Worm (Caenorhabditis elegans) whole organism, L4 larva: ENCODE data around the gene B0507.7.

ENCODE experiments used
- F10B5.3 ChIP-seq: sonication (generic microtip); optimal IDR thresholded peaks from 2 replicates; lab custom pipeline; 2016; ENCODE audit warnings: mild to moderate bottlenecking, missing genetic modification characterization, missing compliant biosample characterization
- F26F4.8 ChIP-seq: fragments of 200-800 bp; sonication (Bioruptor generic); conservative IDR thresholded peaks from 2 replicates; pipeline ENCODE4 v1.3.6; 2022; ENCODE audit warnings: missing genetic modification characterization, missing compliant biosample characterization
- T26A8.4 ChIP-seq: fragments of 200-800 bp; sonication (Bioruptor generic); IDR thresholded peaks from 2 replicates; pipeline ENCODE4 v1.3.6; 2022; ENCODE audit warnings: missing genetic modification characterization, missing compliant biosample characterization
- Y5F2A.4 ChIP-seq: fragments of 200-800 bp; sonication (Bioruptor generic); optimal IDR thresholded peaks from 2 replicates; lab custom pipeline; 2018; ENCODE audit warnings: mild to moderate bottlenecking, missing genetic modification characterization, missing compliant biosample characterization
- Y75B8A.6 ChIP-seq: fragments of 200-800 bp; sonication (Bioruptor generic); IDR thresholded peaks from 2 replicates; pipeline ENCODE4 v1.3.6; 2022; ENCODE audit warnings: missing genetic modification reagents, missing genetic modification characterization, missing compliant biosample characterization
- ZK337.2 ChIP-seq: fragments of 200-800 bp; sonication (Bioruptor generic); IDR thresholded peaks from 2 replicates; pipeline ENCODE4 v1.3.6; 2022; ENCODE audit warnings: missing genetic modification reagents, missing genetic modification characterization, missing compliant biosample characterization
- ZK546.5 ChIP-seq, 2 experiments: sonication (generic microtip); optimal IDR thresholded peaks; 2 replicates each; lab custom pipeline; 2017; ENCODE audit warnings: missing biosample characterization in 2 of 2, missing genetic modification characterization in 2 of 2
- aha-1 ChIP-seq: fragments of 150-350 bp; peaks from one replicate; lab custom pipeline; 2014; ENCODE audit warnings: missing biosample characterization, missing genetic modification characterization
- ama-1 ChIP-seq: fragments of 150-350 bp; optimal IDR thresholded peaks from 2 replicates; lab custom pipeline; 2014; ENCODE audit warnings: inconsistent platforms, mixed read lengths
- attf-4 ChIP-seq: sonication (generic microtip); optimal IDR thresholded peaks from 3 replicates; lab custom pipeline; 2017; ENCODE audit warnings: missing biosample characterization, missing genetic modification characterization
- ceh-32 ChIP-seq: sonication (generic microtip); optimal IDR thresholded peaks from 2 replicates; lab custom pipeline; 2016; ENCODE audit warnings: mild to moderate bottlenecking, missing genetic modification characterization, missing compliant biosample characterization; ENCODE audit not compliant: poor library complexity
- ceh-44 ChIP-seq: fragments of 200-800 bp; sonication (Bioruptor generic); IDR thresholded peaks from 2 replicates; pipeline ENCODE4 v1.3.6; 2022; ENCODE audit warnings: missing genetic modification reagents, missing genetic modification characterization, missing compliant biosample characterization
- ceh-62 ChIP-seq: sonication (generic microtip); optimal IDR thresholded peaks from 2 replicates; lab custom pipeline; 2017; ENCODE audit warnings: missing biosample characterization, missing genetic modification characterization
- daf-12 ChIP-seq: fragments of 150-350 bp; optimal IDR thresholded peaks from 2 replicates; lab custom pipeline; 2014; ENCODE audit warnings: missing biosample characterization, missing genetic modification reagents, missing genetic modification characterization
- daf-16 ChIP-seq, 3 experiments: sonication (generic microtip); optimal IDR thresholded peaks; 2 replicates each; lab custom pipeline; 2016 to 2017; ENCODE audit warnings: missing genetic modification characterization in 3 of 3, missing genetic modification reagents in 3 of 3, mild to moderate bottlenecking in 2 of 3, missing compliant biosample characterization in 2 of 3, missing biosample characterization in 1 of 3, moderate library complexity in 1 of 3
- daf-19 ChIP-seq: fragments of 200-800 bp; sonication (Bioruptor generic); conservative IDR thresholded peaks from 2 replicates; pipeline ENCODE4 v1.3.6; 2022; ENCODE audit warnings: missing genetic modification characterization, missing compliant biosample characterization
- dmd-6 ChIP-seq: fragments of 200-800 bp; sonication (Bioruptor generic); IDR thresholded peaks from 2 replicates; pipeline ENCODE4 v1.3.6; 2022; ENCODE audit warnings: missing genetic modification reagents, missing genetic modification characterization, missing compliant biosample characterization
- dmd-9 ChIP-seq: fragments of 200-800 bp; sonication (Bioruptor generic); IDR thresholded peaks from 2 replicates; pipeline ENCODE4 v1.3.6; 2022; ENCODE audit warnings: missing genetic modification reagents, missing genetic modification characterization, missing compliant biosample characterization
- dve-1 ChIP-seq: sonication (generic microtip); optimal IDR thresholded peaks from 2 replicates; lab custom pipeline; 2017; ENCODE audit warnings: antibody characterized with exemption, mild to moderate bottlenecking, missing genetic modification characterization, missing compliant biosample characterization; ENCODE audit not compliant: insufficient read depth
- egl-27 ChIP-seq: sonication (generic microtip); optimal IDR thresholded peaks from 3 replicates; lab custom pipeline; 2017; ENCODE audit warnings: missing biosample characterization, missing genetic modification reagents, missing genetic modification characterization
- gei-8 ChIP-seq: fragments of 200-800 bp; sonication (Bioruptor generic); optimal IDR thresholded peaks from 2 replicates; lab custom pipeline; 2018; ENCODE audit warnings: mild to moderate bottlenecking, missing genetic modification characterization, missing compliant biosample characterization
- hlh-11 ChIP-seq: fragments of 200-800 bp; sonication (Bioruptor generic); optimal IDR thresholded peaks from 2 replicates; lab custom pipeline; 2018; ENCODE audit warnings: mild to moderate bottlenecking, missing genetic modification characterization, missing compliant biosample characterization
- hlh-30 ChIP-seq: sonication (generic microtip); optimal IDR thresholded peaks from 2 replicates; lab custom pipeline; 2017; ENCODE audit warnings: antibody characterized with exemption, mild to moderate bottlenecking, missing genetic modification characterization, missing compliant biosample characterization; ENCODE audit not compliant: insufficient read depth
- hmg-1.1 ChIP-seq: fragments of 200-800 bp; sonication (Bioruptor generic); IDR thresholded peaks from 2 replicates; pipeline ENCODE4 v1.3.6; 2022; ENCODE audit warnings: missing genetic modification reagents, missing genetic modification characterization, missing compliant biosample characterization
- jun-1 ChIP-seq: fragments of 150-350 bp; optimal IDR thresholded peaks from 2 replicates; lab custom pipeline; 2014; ENCODE audit warnings: missing biosample characterization, missing genetic modification reagents, missing genetic modification characterization
- lim-7 ChIP-seq: fragments of 200-800 bp; sonication (Bioruptor generic); IDR thresholded peaks from 2 replicates; pipeline ENCODE4 v1.3.6; 2022; ENCODE audit warnings: missing genetic modification characterization, missing compliant biosample characterization
- lin-1 ChIP-seq: fragments of 200-800 bp; sonication (Bioruptor generic); IDR thresholded peaks from 2 replicates; pipeline ENCODE4 v1.3.6; 2022; ENCODE audit warnings: missing genetic modification reagents, missing genetic modification characterization, missing compliant biosample characterization
- lin-38 ChIP-seq: fragments of 200-800 bp; sonication (Bioruptor generic); IDR thresholded peaks from 2 replicates; pipeline ENCODE4 v1.3.6; 2022; ENCODE audit warnings: missing genetic modification reagents, missing genetic modification characterization, missing compliant biosample characterization
- lin-39 ChIP-seq: fragments of 150-350 bp; optimal IDR thresholded peaks from 2 replicates; lab custom pipeline; 2014; ENCODE audit warnings: missing biosample characterization, missing genetic modification reagents, missing genetic modification characterization
- lsy-2 ChIP-seq, 2 experiments: fragments of 150-350 bp in 1 of 2; sonication (generic microtip) in 1 of 2; optimal IDR thresholded peaks; 2 replicates each; lab custom pipeline; 2014 to 2017; ENCODE audit warnings: missing biosample characterization in 2 of 2, missing genetic modification characterization in 2 of 2
- mdt-29 ChIP-seq: fragments of 200-800 bp; sonication (Bioruptor generic); IDR thresholded peaks from 2 replicates; pipeline ENCODE4 v1.3.6; 2022; ENCODE audit warnings: missing genetic modification reagents, missing genetic modification characterization, missing compliant biosample characterization
- mes-2 ChIP-seq: sonication (generic microtip); optimal IDR thresholded peaks from 2 replicates; lab custom pipeline; 2016; ENCODE audit warnings: missing genotype, mild to moderate bottlenecking, missing genetic modification characterization, missing compliant biosample characterization; ENCODE audit not compliant: poor library complexity, severe bottlenecking
- mxl-2 ChIP-seq: fragments of 200-800 bp; sonication (Bioruptor generic); conservative IDR thresholded peaks from 2 replicates; pipeline ENCODE4 v1.3.6; 2022; ENCODE audit warnings: missing genetic modification reagents, missing genetic modification characterization, missing compliant biosample characterization
- mxl-3 ChIP-seq: fragments of 200-800 bp; sonication (Bioruptor generic); optimal IDR thresholded peaks from 2 replicates; lab custom pipeline; 2018; ENCODE audit warnings: mild to moderate bottlenecking, missing genetic modification characterization, missing compliant biosample characterization
- nhr-10 ChIP-seq: fragments of 150-350 bp; optimal IDR thresholded peaks from 2 replicates; lab custom pipeline; 2014; ENCODE audit warnings: missing biosample characterization, missing genetic modification characterization
- nhr-102 ChIP-seq: sonication (generic microtip); optimal IDR thresholded peaks from 2 replicates; lab custom pipeline; 2016; ENCODE audit warnings: mild to moderate bottlenecking, missing genetic modification characterization, moderate library complexity, missing compliant biosample characterization
- nhr-11 ChIP-seq: fragments of 150-350 bp; optimal IDR thresholded peaks from 2 replicates; lab custom pipeline; 2014; ENCODE audit warnings: missing biosample characterization, missing genetic modification characterization
- nhr-237 ChIP-seq: sonication (generic microtip); optimal IDR thresholded peaks from 2 replicates; lab custom pipeline; 2017; ENCODE audit warnings: missing biosample characterization, missing genetic modification characterization
- nhr-25 ChIP-seq: sonication (generic microtip); optimal IDR thresholded peaks from 2 replicates; lab custom pipeline; 2017; ENCODE audit warnings: missing genetic modification characterization, mild to moderate bottlenecking, missing compliant biosample characterization, antibody characterized with exemption, moderate library complexity, borderline replicate concordance; ENCODE audit not compliant: insufficient read depth
- nhr-28 ChIP-seq: fragments of 150-350 bp; optimal IDR thresholded peaks from 2 replicates; lab custom pipeline; 2014; ENCODE audit warnings: missing biosample characterization, missing genetic modification characterization
- snpc-4 ChIP-seq: fragments of 150-350 bp; optimal IDR thresholded peaks from 2 replicates; lab custom pipeline; 2014; ENCODE audit warnings: missing biosample characterization, missing genetic modification characterization
- spr-1 ChIP-seq: sonication (generic microtip); optimal IDR thresholded peaks from 2 replicates; lab custom pipeline; 2016; ENCODE audit warnings: mild to moderate bottlenecking, missing genetic modification characterization, missing compliant biosample characterization
- tra-1 ChIP-seq: fragments of 200-800 bp; sonication (Bioruptor generic); IDR thresholded peaks from 2 replicates; pipeline ENCODE4 v1.3.6; 2022; ENCODE audit warnings: missing genetic modification reagents, missing genetic modification characterization, missing compliant biosample characterization
- unc-130 ChIP-seq: sonication (generic microtip); optimal IDR thresholded peaks from 2 replicates; lab custom pipeline; 2016; ENCODE audit warnings: missing genetic modification reagents, missing genetic modification characterization, missing compliant biosample characterization
- vab-7 ChIP-seq: fragments of 200-800 bp; sonication (Bioruptor generic); IDR thresholded peaks from 2 replicates; pipeline ENCODE4 v1.3.6; 2022; ENCODE audit warnings: missing genetic modification reagents, missing genetic modification characterization, missing compliant biosample characterization
- zag-1 ChIP-seq: fragments of 150-350 bp; optimal IDR thresholded peaks from 2 replicates; lab custom pipeline; 2014; ENCODE audit warnings: missing biosample characterization, missing genetic modification characterization
- zfp-3 ChIP-seq: fragments of 200-800 bp; sonication (Bioruptor generic); conservative IDR thresholded peaks from 2 replicates; pipeline ENCODE4 v1.3.6; 2022; ENCODE audit warnings: missing genetic modification reagents, missing genetic modification characterization, missing compliant biosample characterization
- zip-2 ChIP-seq: fragments of 150-350 bp; optimal IDR thresholded peaks from 2 replicates; lab custom pipeline; 2014; ENCODE audit warnings: missing biosample characterization, missing genetic modification characterization
- ztf-7 ChIP-seq: fragments of 150-350 bp; optimal IDR thresholded peaks from 2 replicates; lab custom pipeline; 2014; ENCODE audit warnings: missing biosample characterization, missing genetic modification characterization

B0507.7 gene

DNA sequence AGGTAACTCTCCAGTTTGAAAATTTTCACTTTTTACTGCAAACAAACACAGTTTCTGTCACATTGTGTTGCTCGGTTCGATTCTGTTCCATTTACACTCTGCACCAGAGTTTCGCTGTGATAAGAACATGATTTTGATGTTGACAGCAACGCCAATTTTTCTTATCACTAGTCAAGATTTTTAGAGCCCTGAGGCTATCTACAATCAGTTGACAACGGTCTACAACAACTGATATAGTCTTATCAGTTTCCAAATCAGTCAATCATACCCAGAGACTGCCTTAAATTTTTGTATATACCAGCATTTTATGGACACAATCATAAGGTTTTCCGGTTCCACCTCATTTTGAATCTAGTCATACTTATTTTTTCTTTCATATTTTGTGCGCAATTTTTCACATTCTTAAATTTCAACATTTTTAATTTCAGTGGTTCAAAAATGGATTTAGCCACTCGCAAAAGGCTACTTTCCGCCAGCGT, 10.0 kb upstream of the B0507.7 start, which contains the start of gene B0507.3 (continued):
- TF ChIP-seq nhr-11 (no peak), ZK546.5 (tag; optimal IDR thresholded peaks at IDR 0.05; lab: Kevin White, UChicago) (no peak), egl-27 (tag; lab: Kevin White, UChicago) (no peak), dve-1 (peak; percentile 93), hlh-11 (tag; lab: Kevin White, UChicago) (peak; percentile 94), mxl-2 (GFP tag; lab: Robert Waterston, UW) (no peak), nhr-10 (tag; lab: Kevin White, UChicago) (no peak), zfp-3 (no peak), ceh-32 (no peak), snpc-4 (tag; lab: Kevin White, UChicago) (no peak), daf-16 (GFP tag; optimal IDR thresholded peaks at IDR 0.05; lab: Kevin White, UChicago) (peak in 1 of 2 experiments; percentile 93), daf-16 (tag; optimal IDR thresholded peaks at IDR 0.05; lab: Kevin White, UChicago) (peak; percentile 98), F26F4.8 (GFP tag; lab: Robert Waterston, UW) (no peak), mes-2 (no peak), hmg-1.1 (GFP tag; lab: Robert Waterston, UW) (no peak), zag-1 (tag; lab: Kevin White, UChicago) (no peak), Y5F2A.4 (GFP tag; lab: Kevin White, UChicago) (no peak), nhr-25 (tag; lab: Kevin White, UChicago) (no peak), ZK337.2 (no peak), gei-8 (GFP tag; lab: Kevin White, UChicago) (peak; percentile 17), jun-1 (no peak), unc-130 (GFP tag; lab: Kevin White, UChicago) (no peak), nhr-237 (no peak)

DNA sequence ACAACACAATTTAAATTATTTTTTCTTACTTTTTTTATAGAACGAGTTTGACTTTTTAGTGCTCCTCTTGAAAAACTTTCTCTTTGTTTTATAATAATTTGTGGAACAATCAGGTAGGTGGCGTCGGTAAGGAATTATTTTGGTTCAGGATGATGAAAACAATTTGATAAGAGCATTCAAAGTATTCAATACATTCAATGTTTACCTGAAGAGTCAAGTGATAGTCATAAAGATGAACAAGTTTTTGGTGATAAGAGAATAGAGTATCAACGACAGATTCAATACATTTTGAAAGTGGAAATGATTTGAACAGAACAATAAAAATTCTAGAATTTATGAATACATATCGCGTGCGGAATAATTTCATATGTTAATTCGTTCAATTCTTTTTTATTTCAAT, 9.0 kb upstream of the B0507.7 start:
- TF ChIP-seq dmd-6 (GFP tag; lab: Robert Waterston, UW) (peak; percentile 18; the same call in 1 of the 2 replicates), ama-1 (lab: Kevin White, UChicago) (no peak), ZK546.5 (tag; optimal IDR thresholded peaks at IDR 0.05; lab: Kevin White, UChicago) (no peak), mxl-3 (GFP tag; lab: Kevin White, UChicago) (no peak), daf-16 (GFP tag; optimal IDR thresholded peaks at IDR 0.05; lab: Kevin White, UChicago) (no peak), daf-16 (tag; optimal IDR thresholded peaks at IDR 0.05; lab: Kevin White, UChicago) (peak; percentile 92), zfp-3 (no peak), nhr-102 (no peak), lin-39 (tag; lab: Kevin White, UChicago) (no peak), Y75B8A.6 (GFP tag; lab: Robert Waterston, UW) (no peak), ztf-7 (tag; lab: Kevin White, UChicago) (no peak), lin-38 (GFP tag; lab: Robert Waterston, UW) (no peak), daf-19 (GFP tag; lab: Robert Waterston, UW) (no peak), aha-1 (tag; lab: Kevin White, UChicago) (no peak), Y5F2A.4 (GFP tag; lab: Kevin White, UChicago) (no peak), nhr-28 (tag; lab: Kevin White, UChicago) (peak; percentile 62), spr-1 (tag; lab: Kevin White, UChicago) (no peak), zip-2 (tag; lab: Kevin White, UChicago) (no peak), nhr-237 (no peak), T26A8.4 (GFP tag; lab: Robert Waterston, UW) (no peak), ceh-44 (GFP tag; lab: Robert Waterston, UW) (no peak), daf-12 (tag; lab: Kevin White, UChicago) (no peak), lsy-2 (tag; optimal IDR thresholded peaks at IDR 0.05; lab: Kevin White, UChicago) (no peak), attf-4 (tag; lab: Kevin White, UChicago) (no peak), ZK337.2 (no peak), dmd-9 (GFP tag; lab: Robert Waterston, UW) (no peak), ceh-62 (tag; lab: Kevin White, UChicago) (no peak), F10B5.3 (tag; lab: Kevin White, UChicago) (no peak), hlh-30 (tag; lab: Kevin White, UChicago) (no peak), lim-7 (GFP tag; lab: Robert Waterston, UW) (no peak), nhr-25 (tag; lab: Kevin White, UChicago) (no peak), mdt-29 (GFP tag; lab: Robert Waterston, UW) (no peak), tra-1 (GFP tag; lab: Robert Waterston, UW) (peak; percentile 18; the same call in 1 of the 2 replicates), lin-1 (GFP tag; lab: Robert Waterston, UW) (0 out of 2 replicates have a peak, but pooled peaks have one; percentile 25), unc-130 (GFP tag; lab: Kevin White, UChicago) (no peak), vab-7 (GFP tag; lab: Robert Waterston, UW) (no peak)
